Fruit fly (Drosophila melanogaster) whole organism, embryonic: Measurements from ENCODE around the gene Nf-YA.
A peak's percentile ranks its signal among the peaks of the same experiment; 100 is the strongest.

Source experiments
- Adf1 ChIP-seq: fragments of 200-800 bp; sonication (Bioruptor generic); IDR thresholded peaks from 2 replicates; pipeline ENCODE4 v1.3.6; 2022; ENCODE audit warnings: missing biosample characterization, missing genetic modification characterization
- BtbVII ChIP-seq: fragments of 200-800 bp; sonication (Bioruptor generic); optimal IDR thresholded peaks from 3 replicates; lab custom pipeline; 2017; ENCODE audit warnings: missing biosample characterization, mild to moderate bottlenecking, missing genetic modification characterization
- CG10209 ChIP-seq: fragments of 200-800 bp; sonication (Bioruptor generic); optimal IDR thresholded peaks from 3 replicates; lab custom pipeline; 2017; ENCODE audit warnings: missing biosample characterization, mild to moderate bottlenecking, missing genetic modification characterization, missing genetic modification reagents
- CG10267 ChIP-seq: fragments of 200-800 bp; sonication (Bioruptor generic); optimal IDR thresholded peaks from 2 replicates; lab custom pipeline; 2018; ENCODE audit warnings: missing biosample characterization, mild to moderate bottlenecking, missing genetic modification characterization, moderate library complexity
- CG10543 ChIP-seq: fragments of 200-800 bp; sonication (Bioruptor generic); optimal IDR thresholded peaks from 3 replicates; lab custom pipeline; 2017; ENCODE audit warnings: missing biosample characterization, mild to moderate bottlenecking, missing genetic modification characterization, moderate library complexity
- CG10654 ChIP-seq: fragments of 200-800 bp; sonication (Bioruptor generic); optimal IDR thresholded peaks from 2 replicates; lab custom pipeline; 2016; ENCODE audit warnings: missing biosample characterization, missing genetic modification characterization
- CG13287 ChIP-seq: fragments of 200-800 bp; sonication (Bioruptor generic); IDR thresholded peaks from 2 replicates; pipeline ENCODE4 v1.3.6; 2022; ENCODE audit warnings: missing biosample characterization, missing genetic modification characterization; ENCODE audit not compliant: partially characterized antibody
- CG1792 ChIP-seq: fragments of 200-800 bp; sonication (Bioruptor generic); optimal IDR thresholded peaks from 2 replicates; lab custom pipeline; 2016; ENCODE audit warnings: missing biosample characterization, missing genetic modification characterization
- CG2129 ChIP-seq: fragments of 200-800 bp; sonication (Bioruptor generic); IDR thresholded peaks from 2 replicates; pipeline ENCODE4 v1.3.6; 2022; ENCODE audit warnings: missing biosample characterization, missing genetic modification characterization; ENCODE audit not compliant: partially characterized antibody
- CG2678 ChIP-seq: fragments of 200-800 bp; sonication (Bioruptor generic); optimal IDR thresholded peaks from 3 replicates; lab custom pipeline; 2019; ENCODE audit warnings: missing biosample characterization, mild to moderate bottlenecking, missing genetic modification characterization, moderate library complexity
- CG30020 ChIP-seq: fragments of 200-800 bp; optimal IDR thresholded peaks from 2 replicates; lab custom pipeline; 2019; ENCODE audit warnings: missing biosample characterization, mild to moderate bottlenecking, missing genetic modification characterization, moderate library complexity
- CG32532 ChIP-seq: fragments of 200-800 bp; sonication (Bioruptor generic); IDR thresholded peaks from 2 replicates; pipeline ENCODE4 v1.3.6; 2022; ENCODE audit warnings: missing biosample characterization, missing genetic modification characterization
- CG3995 ChIP-seq: fragments of 200-800 bp; sonication (Bioruptor generic); optimal IDR thresholded peaks from 3 replicates; lab custom pipeline; 2016; ENCODE audit warnings: missing biosample characterization, missing genetic modification characterization
- CG4617 ChIP-seq: fragments of 200-800 bp; sonication (Bioruptor generic); optimal IDR thresholded peaks from 3 replicates; lab custom pipeline; 2016; ENCODE audit warnings: missing biosample characterization, missing genetic modification characterization, borderline replicate concordance
- CG4820 ChIP-seq: fragments of 200-800 bp; sonication (Bioruptor generic); optimal IDR thresholded peaks from 3 replicates; lab custom pipeline; 2016; ENCODE audit warnings: missing biosample characterization, missing genetic modification characterization
- CG6654 ChIP-seq: fragments of 200-800 bp; sonication (Bioruptor generic); optimal IDR thresholded peaks from 2 replicates; lab custom pipeline; 2017; ENCODE audit warnings: missing biosample characterization, mild to moderate bottlenecking, missing genetic modification characterization
- CG6683 ChIP-seq: fragments of 200-800 bp; sonication (Bioruptor generic); optimal IDR thresholded peaks from 2 replicates; lab custom pipeline; 2017; ENCODE audit warnings: missing biosample characterization, mild to moderate bottlenecking, missing genetic modification characterization, missing genetic modification reagents
- CG6689 ChIP-seq: fragments of 200-800 bp; sonication (Bioruptor generic); IDR thresholded peaks from 2 replicates; pipeline ENCODE4 v1.3.6; 2022; ENCODE audit warnings: missing biosample characterization, missing genetic modification characterization
- CG7928 ChIP-seq: fragments of 200-800 bp; sonication (Bioruptor generic); optimal IDR thresholded peaks from 2 replicates; lab custom pipeline; 2017; ENCODE audit warnings: missing biosample characterization, mild to moderate bottlenecking, missing genetic modification characterization
- CG8089 ChIP-seq: fragments of 200-800 bp; sonication (Bioruptor generic); optimal IDR thresholded peaks from 3 replicates; lab custom pipeline; 2016; ENCODE audit warnings: missing biosample characterization, missing genetic modification characterization
- CG9932 ChIP-seq: fragments of 200-800 bp; sonication (Bioruptor generic); IDR thresholded peaks from 2 replicates; pipeline ENCODE4 v1.3.6; 2022; ENCODE audit warnings: missing biosample characterization, missing genetic modification characterization
- CTCF ChIP-seq: fragments of 200-800 bp; sonication (Bioruptor generic); optimal IDR thresholded peaks from 2 replicates; lab custom pipeline; 2017; ENCODE audit warnings: missing biosample characterization, mild to moderate bottlenecking, missing genetic modification characterization, moderate library complexity
- CrebB ChIP-seq: fragments of 200-800 bp; sonication (Bioruptor generic); optimal IDR thresholded peaks from 3 replicates; lab custom pipeline; 2018; ENCODE audit warnings: missing biosample characterization, mild to moderate bottlenecking, missing genetic modification characterization
- D19A ChIP-seq: fragments of 200-800 bp; optimal IDR thresholded peaks from 3 replicates; lab custom pipeline; 2019; ENCODE audit warnings: missing biosample characterization, mild to moderate bottlenecking, missing genetic modification characterization, moderate library complexity
- Dad ChIP-seq: fragments of 200-800 bp; sonication (Bioruptor generic); optimal IDR thresholded peaks from 3 replicates; lab custom pipeline; 2016; ENCODE audit warnings: missing biosample characterization, missing genetic modification characterization
- HmgZ ChIP-seq: fragments of 200-800 bp; sonication (Bioruptor generic); optimal IDR thresholded peaks from 2 replicates; lab custom pipeline; 2018; ENCODE audit warnings: missing biosample characterization, mild to moderate bottlenecking, missing genetic modification characterization
- Hr39 ChIP-seq: fragments of >200 bp; optimal IDR thresholded peaks from 2 replicates; lab custom pipeline; 2017
- Hr51 ChIP-seq, 2 experiments: fragments of 200-800 bp; sonication (Bioruptor generic); optimal IDR thresholded peaks; 2 replicates in 1 of 2; 3 replicates in 1 of 2; lab custom pipeline; 2016 to 2018; ENCODE audit warnings: missing biosample characterization in 2 of 2, missing genetic modification characterization in 2 of 2, mild to moderate bottlenecking in 1 of 2, moderate library complexity in 1 of 2
- NC2α ChIP-seq: fragments of 200-800 bp; sonication (Bioruptor generic); optimal IDR thresholded peaks from 2 replicates; lab custom pipeline; 2016; ENCODE audit warnings: missing biosample characterization, missing genetic modification characterization
- Pdp1 ChIP-seq, 2 experiments: fragments of 200-800 bp; sonication (Bioruptor generic); optimal IDR thresholded peaks; 3 replicates each; lab custom pipeline; 2016; ENCODE audit warnings: missing biosample characterization in 2 of 2, missing genetic modification characterization in 2 of 2, mild to moderate bottlenecking in 1 of 2, moderate library complexity in 1 of 2
- Rfx ChIP-seq: fragments of 200-800 bp; sonication (Bioruptor generic); IDR thresholded peaks from 2 replicates; pipeline ENCODE4 v1.3.6; 2022; ENCODE audit warnings: missing biosample characterization, missing genetic modification characterization
- Usf ChIP-seq: fragments of 200-800 bp; sonication (Bioruptor generic); optimal IDR thresholded peaks from 2 replicates; lab custom pipeline; 2017; ENCODE audit warnings: missing genotype, missing biosample characterization, missing genetic modification characterization
- Xrp1 ChIP-seq: fragments of 200-800 bp; sonication (Bioruptor generic); IDR thresholded peaks from 2 replicates; pipeline ENCODE4 v1.3.6; 2022; ENCODE audit warnings: missing biosample characterization, missing genetic modification characterization
- abd-A ChIP-seq: fragments of 200-800 bp; sonication (Bioruptor generic); optimal IDR thresholded peaks from 3 replicates; lab custom pipeline; 2019; ENCODE audit warnings: missing biosample characterization, mild to moderate bottlenecking, missing genetic modification characterization, moderate library complexity
- btn ChIP-seq: fragments of 200-800 bp; sonication (Bioruptor generic); optimal IDR thresholded peaks from 2 replicates; lab custom pipeline; 2016; ENCODE audit warnings: missing biosample characterization, missing genetic modification characterization
- cad ChIP-seq: fragments of >200 bp; optimal IDR thresholded peaks from 2 replicates; lab custom pipeline; 2017; ENCODE audit warnings: missing biosample characterization, missing genetic modification characterization
- chinmo ChIP-seq: fragments of 200-800 bp; sonication (Bioruptor generic); IDR thresholded peaks from 4 replicates; pipeline ENCODE4 v1.3.6; 2022; ENCODE audit warnings: missing biosample characterization, missing genetic modification characterization; ENCODE audit not compliant: partially characterized antibody
- grn ChIP-seq: fragments of 200-800 bp; sonication (Bioruptor generic); optimal IDR thresholded peaks from 3 replicates; lab custom pipeline; 2017; ENCODE audit warnings: missing biosample characterization, missing genetic modification characterization
- ham ChIP-seq: fragments of 200-800 bp; sonication (Bioruptor generic); IDR thresholded peaks from 2 replicates; pipeline ENCODE4 v1.3.6; 2022; ENCODE audit warnings: missing biosample characterization, missing genetic modification characterization
- jigr1 ChIP-seq: fragments of 200-800 bp; sonication (Bioruptor generic); IDR thresholded peaks from 3 replicates; pipeline ENCODE4 v1.3.6; 2022; ENCODE audit warnings: missing biosample characterization, missing genetic modification characterization
- nerfin-1 ChIP-seq: fragments of 200-800 bp; sonication (Bioruptor generic); optimal IDR thresholded peaks from 3 replicates; lab custom pipeline; 2019; ENCODE audit warnings: missing biosample characterization, mild to moderate bottlenecking, missing genetic modification characterization, moderate library complexity
- odd ChIP-seq: fragments of 200-800 bp; sonication (Bioruptor generic); optimal IDR thresholded peaks from 2 replicates; lab custom pipeline; 2017; ENCODE audit warnings: missing biosample characterization, mild to moderate bottlenecking, missing genetic modification characterization
- org-1 ChIP-seq: fragments of 200-800 bp; sonication (Bioruptor generic); optimal IDR thresholded peaks from 2 replicates; lab custom pipeline; 2017; ENCODE audit warnings: missing biosample characterization, missing genetic modification characterization
- peb ChIP-seq: fragments of 200-800 bp; sonication (Bioruptor generic); IDR thresholded peaks from 2 replicates; pipeline ENCODE4 v1.3.6; 2022; ENCODE audit warnings: missing biosample characterization, missing genetic modification characterization
- pita ChIP-seq: fragments of 200-800 bp; sonication (Bioruptor generic); optimal IDR thresholded peaks from 2 replicates; lab custom pipeline; 2017; ENCODE audit warnings: missing biosample characterization, mild to moderate bottlenecking, missing genetic modification characterization
- psq ChIP-seq: fragments of 200-800 bp; sonication (Bioruptor generic); optimal IDR thresholded peaks from 2 replicates; lab custom pipeline; 2017; ENCODE audit warnings: missing biosample characterization, missing genetic modification characterization
- sc ChIP-seq, 3 experiments: fragments of >200 bp in 2 of 3; fragments of 200-800 bp in 1 of 3; sonication (Bioruptor generic) in 1 of 3; optimal IDR thresholded peaks; 2 replicates in 2 of 3; 3 replicates in 1 of 3; lab custom pipeline; 2017; ENCODE audit warnings: mild to moderate bottlenecking in 1 of 3, missing biosample characterization in 1 of 3, missing genetic modification characterization in 1 of 3, missing genetic modification reagents in 1 of 3
- tna ChIP-seq: fragments of 200-800 bp; sonication (Bioruptor generic); IDR thresholded peaks from 2 replicates; pipeline ENCODE4 v1.3.6; 2022; ENCODE audit warnings: missing biosample characterization, missing genetic modification characterization; ENCODE audit not compliant: partially characterized antibody
- ttk ChIP-seq: fragments of 200-800 bp; sonication (Bioruptor generic); IDR thresholded peaks from 2 replicates; pipeline ENCODE4 v2.1.2; 2022; ENCODE audit warnings: missing biosample characterization, missing genetic modification characterization
- zfh2 ChIP-seq: fragments of 200-800 bp; sonication (Bioruptor generic); optimal IDR thresholded peaks from 2 replicates; lab custom pipeline; 2016; ENCODE audit warnings: missing biosample characterization, missing genetic modification characterization

The Nf-YA gene

DNA sequence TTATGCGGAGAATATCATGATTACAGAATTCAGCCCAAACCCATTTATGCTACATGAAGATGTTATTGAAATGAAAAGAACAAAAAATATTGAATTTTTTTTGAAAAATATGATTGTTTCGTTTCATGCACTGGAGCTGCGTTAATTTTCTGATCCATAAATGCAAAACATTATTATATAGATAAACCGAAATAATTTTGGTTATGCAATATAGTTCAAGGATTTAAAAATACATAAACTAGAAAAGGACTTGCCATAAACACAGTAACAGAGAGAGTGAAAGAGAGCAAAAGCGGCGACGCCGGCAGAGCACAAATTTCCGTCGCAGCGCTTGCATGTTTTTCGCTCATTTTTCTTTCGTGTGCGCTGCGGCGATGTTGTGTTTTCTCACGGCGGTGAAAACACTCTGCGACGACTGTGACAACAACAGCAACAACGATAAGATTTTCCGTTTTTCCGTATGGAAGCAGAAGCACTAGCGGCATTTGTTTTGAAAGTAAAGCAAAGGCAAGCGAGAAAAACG lies 20.2 kb upstream of the Nf-YA start (continued):
- TF ChIP-seq Dad (peak; percentile 77), CG4820 (GFP tag; lab: Kevin White, UChicago) (peak; percentile 100), abd-A (tag; lab: Kevin White, UChicago) (peak; percentile 32), CG2129 (GFP tag; lab: Robert Waterston, UW) (no peak), CG3995 (GFP tag; lab: Kevin White, UChicago) (peak; percentile 48), Hr39 (lab: Kevin White, UChicago) (no peak), CG4617 (GFP tag; lab: Kevin White, UChicago) (peak; percentile 0), odd (GFP tag; lab: Kevin White, UChicago) (peak; percentile 91), HmgZ (peak; percentile 88), CG10543 (GFP tag; lab: Kevin White, UChicago) (peak; percentile 79), Pdp1 (GFP tag; optimal IDR thresholded peaks at IDR 0.05; lab: Kevin White, UChicago) (peak; percentile 74 to 98), CG10654 (GFP tag; lab: Kevin White, UChicago) (peak; percentile 74), BtbVII (GFP tag; lab: Kevin White, UChicago) (peak; percentile 90), CG9932 (GFP tag; lab: Robert Waterston, UW) (peak; percentile 45), CG6689 (GFP tag; lab: Robert Waterston, UW) (peak; percentile 82), Xrp1 (GFP tag; lab: Robert Waterston, UW) (peak; percentile 89), Rfx (GFP tag; lab: Robert Waterston, UW) (peak; percentile 82), peb (GFP tag; lab: Robert Waterston, UW) (0 out of 2 replicates have a peak, but pooled peaks have one; percentile 38), CG10267 (peak; percentile 92), CG32532 (GFP tag; lab: Robert Waterston, UW) (peak; percentile 73; the same call in 1 of the 2 replicates), Hr51 (GFP tag; optimal IDR thresholded peaks at IDR 0.05; lab: Kevin White, UChicago) (peak; percentile 46 to 93), CG8089 (GFP tag; lab: Kevin White, UChicago) (peak; percentile 29), chinmo (GFP tag; lab: Robert Waterston, UW) (no peak), CG6654 (peak; percentile 64), ttk (GFP tag; lab: Robert Waterston, UW) (peak; percentile 29; the same call in 1 of the 2 replicates), D19A (tag; lab: Kevin White, UChicago) (peak; percentile 92), btn (peak; percentile 39), CG10209 (GFP tag; lab: Kevin White, UChicago) (peak; percentile 88), jigr1 (GFP tag; lab: Robert Waterston, UW) (0 out of 3 replicates have a peak, but pooled peaks have one; percentile 30), CG13287 (GFP tag; lab: Robert Waterston, UW) (peak; percentile 16; the same call in 1 of the 2 replicates), NC2α (GFP tag; lab: Kevin White, UChicago) (peak; percentile 68), CG30020 (tag; lab: Kevin White, UChicago) (peak; percentile 73), CG1792 (GFP tag; lab: Kevin White, UChicago) (peak; percentile 41), CTCF (GFP tag; lab: Kevin White, UChicago) (peak; percentile 53), tna (GFP tag; lab: Robert Waterston, UW) (no peak), CG6683 (peak; percentile 84), pita (no peak), CG7928 (GFP tag; lab: Kevin White, UChicago) (peak; percentile 25), ham (GFP tag; lab: Robert Waterston, UW) (0 out of 2 replicates have a peak, but pooled peaks have one; percentile 34), nerfin-1 (tag; lab: Kevin White, UChicago) (peak; percentile 86), org-1 (peak; percentile 89), Adf1 (peak; percentile 83), cad (no peak), grn (no peak), CG2678 (tag; lab: Kevin White, UChicago) (peak; percentile 96), CrebB (tag; lab: Kevin White, UChicago) (peak; percentile 80), sc (optimal IDR thresholded peaks at IDR 0.05; lab: Kevin White, UChicago) (no peak), sc (GFP tag; optimal IDR thresholded peaks at IDR 0.05; lab: Kevin White, UChicago) (peak; percentile 82), zfh2 (peak; percentile 58), Usf (peak; percentile 47), psq (GFP tag; lab: Kevin White, UChicago) (peak; percentile 44)
